Fruit fly (Drosophila melanogaster): ENCODE data around the gene amd.

dm6 chr2L:19109625-19110204 is at the start of gene amd:
- no peak for TF ChIP-seq CG12299 (tag; optimal IDR thresholded peaks at IDR 0.05)
- TF ChIP-seq wek (GFP tag; optimal IDR thresholded peaks at IDR 0.05): no peak
- no peak for TF ChIP-seq CG3995 (GFP tag; optimal IDR thresholded peaks at IDR 0.05)
- TF ChIP-seq Lpt (GFP tag; optimal IDR thresholded peaks at IDR 0.05): no peak
- no peak for TF ChIP-seq crp (GFP tag; optimal IDR thresholded peaks at IDR 0.05)
- TF ChIP-seq CG3847 (GFP tag; IDR thresholded peaks at IDR 0.05): no peak
- no peak for TF ChIP-seq da (GFP tag; optimal IDR thresholded peaks at IDR 0.05)
- TF ChIP-seq zfh2 (GFP tag; optimal IDR thresholded peaks at IDR 0.05): no peak
- no peak for TF ChIP-seq fru (optimal IDR thresholded peaks at IDR 0.05)
- no peak for TF ChIP-seq Gsc (GFP tag; IDR thresholded peaks at IDR 0.05)
- TF ChIP-seq CoRest (tag; optimal IDR thresholded peaks at IDR 0.05): no peak
- no peak for TF ChIP-seq Hr3 (GFP tag; optimal IDR thresholded peaks at IDR 0.05)
- no peak for TF ChIP-seq psq (GFP tag; optimal IDR thresholded peaks at IDR 0.05)
